Worm (Caenorhabditis elegans): Measurements from ENCODE around the gene R53.4.

R53.4 gene

DNA sequence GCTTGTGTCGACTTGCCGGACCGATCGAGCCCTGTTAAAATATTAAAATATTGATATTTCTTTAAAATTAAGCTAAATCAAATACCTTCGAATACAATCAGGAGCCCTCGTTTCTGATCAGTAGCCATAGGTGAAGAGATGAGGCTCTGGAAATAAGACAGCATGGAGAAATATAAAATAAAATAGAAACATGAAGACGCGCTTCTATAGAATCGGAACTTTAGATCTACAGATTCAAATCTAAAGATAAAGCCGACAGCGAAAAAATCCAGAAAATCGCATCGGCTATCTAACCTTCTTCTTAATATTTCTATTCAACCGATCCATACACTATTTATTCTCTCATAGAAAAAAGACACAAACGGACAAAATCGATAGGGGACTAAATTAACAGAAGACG is 895 bp downstream of the R53.4 start, which contains the start of gene dtmk-1:
dtmk-1 (minus strand) TSS at position 146 of the 400 bp plus-strand sequence.
- TF ChIP-seq nhr-23 (tag; optimal IDR thresholded peaks at IDR 0.05) = no peak
- peak; percentile 15 for TF ChIP-seq sma-9 (GFP tag; optimal IDR thresholded peaks at IDR 0.05)
- TF ChIP-seq sma-9 (tag; optimal IDR thresholded peaks at IDR 0.05) = no peak

DNA sequence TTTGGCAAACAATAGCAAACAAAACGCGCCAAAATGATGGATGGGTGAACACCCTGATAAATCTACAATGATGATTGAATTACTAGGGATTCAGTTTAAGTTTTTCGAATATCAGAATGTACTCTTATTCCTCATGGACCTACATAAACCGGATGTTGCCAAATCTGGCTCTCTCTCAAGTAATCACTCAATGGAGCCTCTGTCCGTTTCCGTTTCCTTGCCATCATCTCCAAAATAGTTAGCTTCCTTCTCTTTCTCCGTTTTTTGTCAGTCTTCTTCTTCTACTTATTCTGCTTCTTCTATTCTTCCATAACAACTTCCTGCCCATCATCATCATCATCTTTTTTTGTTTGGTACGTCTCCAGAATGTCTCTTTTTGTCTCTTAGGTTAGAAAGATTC is 2.5 kb downstream of the R53.4 start:
- no peak for TF ChIP-seq Y55F3AM.14 (GFP tag; optimal IDR thresholded peaks at IDR 0.05)

DNA sequence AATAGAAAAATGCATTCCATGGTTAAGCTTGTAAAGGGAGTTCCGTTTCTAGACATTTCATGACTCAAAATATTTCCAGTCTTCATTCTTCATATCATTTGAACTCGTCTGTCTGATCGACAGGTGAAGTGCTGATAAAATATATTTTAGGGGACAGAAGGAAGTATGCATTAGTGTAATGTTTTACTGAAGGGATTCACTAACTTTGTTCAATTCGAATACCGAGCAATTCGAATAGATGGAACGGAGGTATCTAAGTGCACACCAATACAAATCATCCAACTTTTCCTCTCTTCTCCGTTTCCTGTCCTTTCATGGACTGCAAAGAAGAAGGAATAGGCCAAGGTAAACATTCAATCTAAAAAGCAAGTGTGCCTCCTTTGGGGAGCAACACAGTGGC is 4.0 kb downstream of the R53.4 start:
- no peak for TF ChIP-seq nhr-23 (tag; optimal IDR thresholded peaks at IDR 0.05)
- TF ChIP-seq fos-1 (tag; optimal IDR thresholded peaks at IDR 0.05) = peak; percentile 36
- no peak for TF ChIP-seq snpc-4 (tag; optimal IDR thresholded peaks at IDR 0.05)

DNA sequence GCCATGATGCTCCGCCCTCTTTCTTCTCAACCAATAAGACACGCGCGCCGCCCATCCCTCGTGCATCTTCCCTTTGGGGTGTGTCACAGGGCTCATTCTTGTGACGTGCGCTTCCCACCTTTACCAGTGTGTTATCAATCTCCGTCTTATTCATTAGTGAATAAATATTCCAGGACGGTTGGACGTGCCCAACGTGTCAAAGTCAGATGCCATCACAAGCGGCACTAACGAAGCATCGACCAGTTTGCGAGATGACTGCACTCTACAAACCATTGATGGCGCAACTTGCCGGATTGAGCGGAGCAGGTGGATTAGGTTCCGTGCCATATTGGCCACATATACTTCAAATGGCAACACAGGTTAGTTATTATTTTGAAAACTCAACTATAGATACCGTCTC is 7.7 kb downstream of the R53.4 start:
- no peak for TF ChIP-seq alr-1 (tag; optimal IDR thresholded peaks at IDR 0.05)
- TF ChIP-seq skn-1 (tag; optimal IDR thresholded peaks at IDR 0.05) = no peak
- TF ChIP-seq lsy-2 (tag; optimal IDR thresholded peaks at IDR 0.05) = no peak
- TF ChIP-seq ceh-16 (tag; optimal IDR thresholded peaks at IDR 0.05) = no peak
- no peak for TF ChIP-seq unc-62 (GFP tag; optimal IDR thresholded peaks at IDR 0.05)
- no peak for TF ChIP-seq Y55F3AM.14 (GFP tag; optimal IDR thresholded peaks at IDR 0.05)
- TF ChIP-seq sma-9 (GFP tag; optimal IDR thresholded peaks at IDR 0.05) = no peak
- TF ChIP-seq sma-9 (tag; optimal IDR thresholded peaks at IDR 0.05) = no peak
- TF ChIP-seq sem-4 (tag; optimal IDR thresholded peaks at IDR 0.05) = no peak
- no peak for TF ChIP-seq mbf-1 (tag; optimal IDR thresholded peaks at IDR 0.05)
- no peak for TF ChIP-seq nhr-25 (tag; optimal IDR thresholded peaks at IDR 0.05)
- no peak for TF ChIP-seq dmd-4 (tag; optimal IDR thresholded peaks at IDR 0.05)
- no peak for TF ChIP-seq lin-13 (GFP tag; optimal IDR thresholded peaks at IDR 0.05)
- TF ChIP-seq nhr-77 (tag; optimal IDR thresholded peaks at IDR 0.05) = no peak
- no peak for TF ChIP-seq nhr-11 (tag; optimal IDR thresholded peaks at IDR 0.05)
- no peak for TF ChIP-seq blmp-1 (tag; optimal IDR thresholded peaks at IDR 0.05; ENCODE audit: insufficient read depth)
- no peak for TF ChIP-seq mab-5 (tag; optimal IDR thresholded peaks at IDR 0.05)
- no peak for TF ChIP-seq unc-39 (tag; optimal IDR thresholded peaks at IDR 0.05)
- TF ChIP-seq mdl-1 (tag; optimal IDR thresholded peaks at IDR 0.05) = no peak
- no peak for TF ChIP-seq zag-1 (tag; optimal IDR thresholded peaks at IDR 0.05)
- TF ChIP-seq nhr-23 (tag; optimal IDR thresholded peaks at IDR 0.05) = no peak

DNA sequence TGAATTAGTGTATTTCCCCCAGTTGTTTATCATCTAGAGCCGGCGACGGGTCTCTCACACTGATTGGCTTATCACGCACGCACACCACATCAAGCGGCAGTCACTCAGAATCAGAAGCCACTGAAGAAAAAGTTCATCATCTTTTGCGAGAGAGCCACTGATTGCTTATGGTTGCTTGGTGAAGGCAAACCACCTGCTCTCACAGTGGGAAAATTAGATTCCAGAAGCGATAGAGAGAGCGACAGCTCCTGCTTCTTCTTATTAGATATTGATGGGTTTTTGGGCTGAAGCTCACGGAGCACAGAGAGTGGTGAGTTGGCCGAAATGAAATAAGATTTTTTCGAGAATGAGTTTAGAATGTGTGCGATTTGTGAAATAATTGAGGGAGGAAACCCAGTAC is 11.7 kb downstream of the R53.4 start:
- TF ChIP-seq F13H6.1 (tag; optimal IDR thresholded peaks at IDR 0.05) = no peak
- peak; percentile 10 for TF ChIP-seq lin-11 (tag; optimal IDR thresholded peaks at IDR 0.05)

DNA sequence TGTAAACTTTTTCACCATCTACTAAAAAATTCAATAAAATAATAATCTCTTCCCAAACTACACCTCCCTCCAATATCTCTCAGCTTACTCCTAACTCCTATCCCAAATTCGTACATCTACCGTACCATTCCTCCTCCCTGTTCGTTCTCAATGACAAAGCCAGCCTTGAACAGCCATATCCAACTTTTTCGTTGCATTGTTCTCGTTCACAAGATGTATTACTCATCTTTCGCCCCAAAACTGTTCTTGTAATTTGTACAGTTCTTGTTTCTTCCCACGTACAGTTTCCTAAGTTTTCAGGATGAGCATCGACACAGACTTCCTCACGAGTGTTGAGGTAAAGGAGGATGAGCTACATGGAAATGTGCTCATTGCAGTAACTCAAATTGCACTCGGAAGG is 13.0 kb downstream of the R53.4 start, which contains the start of gene egl-43:
egl-43 (plus strand) TSS at position 301 of the 400 bp plus-strand sequence.
- TF ChIP-seq egl-27 (tag; optimal IDR thresholded peaks at IDR 0.05) = no peak
- no peak for TF ChIP-seq gmeb-1 (tag; optimal IDR thresholded peaks at IDR 0.05)
- TF ChIP-seq lin-13 (GFP tag; optimal IDR thresholded peaks at IDR 0.05) = no peak
- no peak for TF ChIP-seq ztf-4 (tag; optimal IDR thresholded peaks at IDR 0.05)
- no peak for TF ChIP-seq zag-1 (tag; optimal IDR thresholded peaks at IDR 0.05)
- no peak for TF ChIP-seq ZK546.5 (tag; optimal IDR thresholded peaks at IDR 0.05)
- no peak for TF ChIP-seq unc-39 (tag; optimal IDR thresholded peaks at IDR 0.05)
- TF ChIP-seq alr-1 (tag; optimal IDR thresholded peaks at IDR 0.05) = no peak
- TF ChIP-seq crh-2 (tag; optimal IDR thresholded peaks at IDR 0.05) = no peak
- TF ChIP-seq lin-39 (tag; optimal IDR thresholded peaks at IDR 0.05) = no peak

DNA sequence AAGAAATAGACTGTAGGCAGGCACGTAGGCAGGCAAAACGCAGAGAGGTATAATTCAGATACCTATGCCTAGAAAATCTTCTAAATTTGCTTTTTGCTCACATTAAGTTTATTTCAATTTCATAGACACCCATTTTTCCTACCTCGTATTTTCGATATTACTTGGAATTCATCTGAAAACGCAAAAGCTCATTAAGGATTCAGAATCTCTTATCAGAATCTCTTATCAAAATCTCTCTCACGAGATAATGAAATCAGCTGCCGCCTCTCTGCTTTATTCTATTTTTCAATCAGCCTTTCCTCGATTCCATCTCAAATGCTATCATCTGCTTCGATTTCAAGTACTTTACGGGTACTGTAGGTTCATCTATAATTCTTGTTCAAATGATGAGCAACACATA is 16.0 kb downstream of the R53.4 start:
- TF ChIP-seq C34F6.9 (tag; optimal IDR thresholded peaks at IDR 0.05) (no peak), Y55F3AM.14 (GFP tag; optimal IDR thresholded peaks at IDR 0.05) (no peak), nhr-129 (tag; optimal IDR thresholded peaks at IDR 0.05) (no peak), ztf-4 (tag; optimal IDR thresholded peaks at IDR 0.05) (no peak), gmeb-1 (tag; optimal IDR thresholded peaks at IDR 0.05) (no peak), F13H6.1 (tag; optimal IDR thresholded peaks at IDR 0.05) (no peak), snpc-4 (tag; optimal IDR thresholded peaks at IDR 0.05) (no peak), sma-3 (GFP tag; optimal IDR thresholded peaks at IDR 0.05) (no peak), nhr-25 (tag; optimal IDR thresholded peaks at IDR 0.05) (no peak), peb-1 (tag; optimal IDR thresholded peaks at IDR 0.05) (no peak), zag-1 (tag; optimal IDR thresholded peaks at IDR 0.05) (no peak), crh-2 (tag; optimal IDR thresholded peaks at IDR 0.05) (no peak), fos-1 (tag; optimal IDR thresholded peaks at IDR 0.05) (no peak), unc-55 (GFP tag; optimal IDR thresholded peaks at IDR 0.05) (no peak), mab-5 (tag; optimal IDR thresholded peaks at IDR 0.05) (no peak), unc-62 (GFP tag; optimal IDR thresholded peaks at IDR 0.05) (no peak), nhr-23 (tag; optimal IDR thresholded peaks at IDR 0.05) (no peak), nhr-12 (tag; optimal IDR thresholded peaks at IDR 0.05) (no peak)
